Fruit fly (Drosophila melanogaster): Measurements from ENCODE around the gene CG17666.

The CG17666 gene

DNA sequence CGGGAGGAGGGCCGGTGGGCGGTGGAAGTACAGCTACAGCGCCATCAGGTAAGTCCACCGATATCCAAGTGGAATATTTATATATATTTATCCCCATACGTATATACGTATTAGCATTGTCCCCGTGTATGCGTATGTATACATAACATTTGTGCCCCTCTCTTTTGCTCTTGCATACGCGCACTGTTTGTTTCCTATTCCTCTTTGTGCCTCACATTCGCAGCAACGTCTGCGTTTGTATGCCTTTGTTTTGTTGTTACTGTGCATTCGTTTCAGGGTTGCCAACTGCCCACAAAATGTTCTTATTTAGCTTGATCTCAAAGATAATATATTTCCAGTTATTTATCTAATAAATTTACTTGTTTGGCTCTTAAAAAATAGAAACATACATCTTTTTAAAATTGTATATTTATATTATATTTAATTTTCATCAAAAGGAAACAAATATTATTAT lies 25.2 kb downstream of the CG17666 start:
- TF ChIP-seq noc (tag; optimal IDR thresholded peaks at IDR 0.05): peak; percentile 45

dm6 chr3L:12808421-12808820 lies 27.3 kb downstream of the CG17666 start, which contains the start of gene CG32110:
Gene CG32110 (plus strand): TSS chr3L:12808721.
- TF ChIP-seq noc (tag; optimal IDR thresholded peaks at IDR 0.05): no peak

DNA sequence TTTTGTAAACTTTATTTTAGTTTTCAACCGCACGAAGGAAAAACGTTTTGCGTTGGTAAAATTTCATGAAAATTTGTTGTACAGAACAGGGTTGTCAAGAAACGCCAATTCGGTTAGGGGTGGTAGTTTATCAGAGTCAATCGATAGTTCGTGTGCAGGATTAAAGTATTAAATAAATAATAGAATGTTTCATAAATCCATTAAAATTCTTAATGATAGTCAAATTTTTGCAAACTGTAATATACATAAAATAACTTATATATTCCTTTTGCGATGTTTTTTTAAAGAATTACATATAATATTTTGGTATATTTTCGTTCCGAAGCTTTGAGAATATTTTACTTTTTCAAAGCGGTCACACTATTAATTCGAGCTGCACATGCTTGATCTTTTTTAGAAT lies 32.8 kb downstream of the CG17666 start, which contains the start of the genes Sf3a2 and CG42588:
Sf3a2 (minus strand) TSS at position 113 of the 400 bp plus-strand sequence.
CG42588 (plus strand) TSS at position 348 of the 400 bp plus-strand sequence.
- no peak for TF ChIP-seq noc (tag; optimal IDR thresholded peaks at IDR 0.05)

- no peak for TF ChIP-seq noc (tag; optimal IDR thresholded peaks at IDR 0.05)
Observed at dm6 chr3L:12814806-12815205, 33.7 kb downstream of the CG17666 start.

- no peak for TF ChIP-seq noc (tag; optimal IDR thresholded peaks at IDR 0.05)
Observed at dm6 chr3L:12815756-12816155, 34.6 kb downstream of the CG17666 start.

DNA sequence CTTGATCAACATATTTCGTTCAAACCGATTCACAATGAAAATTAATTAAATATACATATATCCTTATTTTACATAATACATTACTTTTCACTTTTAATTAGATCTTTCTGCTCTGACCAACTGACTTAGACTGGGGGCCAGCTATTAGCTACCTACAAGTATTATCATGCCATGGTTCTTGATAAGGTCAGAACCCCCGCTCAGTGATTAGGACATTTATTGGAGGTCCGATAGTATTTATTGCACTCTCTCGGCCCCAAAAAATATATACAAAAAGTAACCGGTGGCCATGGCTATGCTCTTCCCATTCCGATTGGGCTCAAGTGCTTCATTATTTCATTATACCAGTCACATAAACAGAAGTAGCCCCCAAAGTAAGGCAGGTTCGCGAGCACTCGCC lies 46.6 kb downstream of the CG17666 start:
- TF ChIP-seq noc (tag; optimal IDR thresholded peaks at IDR 0.05): no peak

dm6 chr3L:12828532-12828931 lies 47.4 kb downstream of the CG17666 start:
- peak; percentile 29 for TF ChIP-seq noc (tag; optimal IDR thresholded peaks at IDR 0.05)

dm6 chr3L:12830416-12830815 lies 49.3 kb downstream of the CG17666 start:
- no peak for TF ChIP-seq noc (tag; optimal IDR thresholded peaks at IDR 0.05)

- peak; percentile 86 for TF ChIP-seq noc (tag; optimal IDR thresholded peaks at IDR 0.05)
Observed at dm6 chr3L:12831290-12831952, 50.3 kb downstream of the CG17666 start.

DNA sequence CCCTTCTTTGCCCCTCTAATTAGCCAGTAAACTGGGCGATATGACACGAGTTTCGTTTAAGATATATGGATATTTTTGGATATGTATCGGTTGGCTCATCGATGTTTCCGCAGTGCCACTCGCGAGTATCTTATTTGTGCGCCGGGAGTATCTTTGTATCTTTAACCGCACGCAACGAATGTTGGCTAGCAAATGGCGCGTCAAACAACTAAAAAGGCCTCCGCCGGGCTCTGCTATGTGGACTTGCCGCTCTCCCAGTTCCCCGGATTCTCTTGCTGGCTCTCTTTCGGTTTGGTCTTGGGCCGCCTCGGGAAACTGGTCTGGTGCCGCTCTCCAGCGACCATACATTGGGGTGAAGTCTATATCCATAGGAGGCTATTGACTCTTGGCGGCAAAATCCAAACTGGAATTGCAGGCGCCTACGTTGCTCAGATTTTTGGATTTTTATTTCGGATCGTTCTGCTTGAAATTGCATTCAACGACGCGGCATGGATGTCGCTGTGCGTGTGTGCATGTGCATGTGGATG lies 51.3 kb downstream of the CG17666 start:
- no peak for TF ChIP-seq noc (tag; optimal IDR thresholded peaks at IDR 0.05)

DNA sequence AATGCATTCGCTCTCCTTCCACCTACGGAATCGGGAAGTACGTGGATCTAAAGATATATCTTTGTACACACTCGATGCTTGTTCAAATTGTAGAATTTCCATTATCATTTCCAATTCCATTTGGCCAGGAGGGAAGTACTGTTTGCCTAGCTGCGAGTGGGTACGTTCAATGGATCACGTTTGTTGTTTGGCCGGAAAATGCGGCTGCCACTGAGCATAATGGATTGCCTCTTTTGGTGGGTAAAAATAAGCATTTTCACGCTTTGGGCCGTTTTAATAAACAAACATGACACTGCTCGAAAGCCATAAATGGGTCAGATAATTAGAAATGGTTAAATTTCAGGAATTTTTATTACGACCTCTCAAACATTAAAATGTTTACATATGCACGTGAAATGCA lies 52.2 kb downstream of the CG17666 start:
- no peak for TF ChIP-seq noc (tag; optimal IDR thresholded peaks at IDR 0.05)
